Fruit fly (Drosophila melanogaster): Measurements from ENCODE around the gene CG5391.

CG5391 gene

dm6 chr3R:22358810-22359209 lies 24.9 kb upstream of the CG5391 start:
- no peak for TF ChIP-seq h (optimal IDR thresholded peaks at IDR 0.05)
- TF ChIP-seq ttk (optimal IDR thresholded peaks at IDR 0.05) = no peak
- TF ChIP-seq Myc (optimal IDR thresholded peaks at IDR 0.05) = no peak
- TF ChIP-seq Sin3A (optimal IDR thresholded peaks at IDR 0.05) = no peak
- no peak for TF ChIP-seq insv (optimal IDR thresholded peaks at IDR 0.05)
- no peak for TF ChIP-seq psq (optimal IDR thresholded peaks at IDR 0.05)

- TF ChIP-seq ttk (optimal IDR thresholded peaks at IDR 0.05) (no peak), psq (optimal IDR thresholded peaks at IDR 0.05) (no peak), Myc (optimal IDR thresholded peaks at IDR 0.05) (no peak), insv (optimal IDR thresholded peaks at IDR 0.05) (no peak), Sin3A (optimal IDR thresholded peaks at IDR 0.05) (no peak), h (optimal IDR thresholded peaks at IDR 0.05) (no peak)
Measured at dm6 chr3R:22357942-22358341, 24.0 kb upstream of the CG5391 start.

dm6 chr3R:22356464-22357410 lies 22.8 kb upstream of the CG5391 start, which contains the start of gene Sar1:
Gene Sar1, plus strand, starts transcription at chr3R:22356685.
- no peak for TF ChIP-seq psq (optimal IDR thresholded peaks at IDR 0.05)
- TF ChIP-seq Myc (optimal IDR thresholded peaks at IDR 0.05) = no peak
- no peak for TF ChIP-seq ttk (optimal IDR thresholded peaks at IDR 0.05)

- TF ChIP-seq Myc (optimal IDR thresholded peaks at IDR 0.05) = no peak
- TF ChIP-seq insv (optimal IDR thresholded peaks at IDR 0.05) = no peak
Measured at dm6 chr3R:22351396-22351795, 17.4 kb upstream of the CG5391 start, which contains the start of gene rdhB. Gene rdhB, plus strand, starts transcription at chr3R:22351696.

dm6 chr3R:22342708-22343107 lies 8.8 kb upstream of the CG5391 start:
- TF ChIP-seq Myc (optimal IDR thresholded peaks at IDR 0.05) = no peak
- no peak for TF ChIP-seq ttk (optimal IDR thresholded peaks at IDR 0.05)
- no peak for TF ChIP-seq psq (optimal IDR thresholded peaks at IDR 0.05)
- no peak for TF ChIP-seq Sin3A (optimal IDR thresholded peaks at IDR 0.05)
- TF ChIP-seq h (optimal IDR thresholded peaks at IDR 0.05) = no peak
- TF ChIP-seq insv (optimal IDR thresholded peaks at IDR 0.05) = no peak

dm6 chr3R:22342151-22342550 lies 8.2 kb upstream of the CG5391 start, which contains the start of gene CG5386:
Gene CG5386, minus strand, starts transcription at chr3R:22342251.
- TF ChIP-seq Myc (optimal IDR thresholded peaks at IDR 0.05) (no peak), Sin3A (optimal IDR thresholded peaks at IDR 0.05) (no peak), h (optimal IDR thresholded peaks at IDR 0.05) (no peak), ttk (optimal IDR thresholded peaks at IDR 0.05) (no peak), psq (optimal IDR thresholded peaks at IDR 0.05) (no peak), insv (optimal IDR thresholded peaks at IDR 0.05) (no peak)

- TF ChIP-seq insv (optimal IDR thresholded peaks at IDR 0.05) (no peak), Sin3A (optimal IDR thresholded peaks at IDR 0.05) (no peak), ttk (optimal IDR thresholded peaks at IDR 0.05) (no peak), Myc (optimal IDR thresholded peaks at IDR 0.05) (no peak), psq (optimal IDR thresholded peaks at IDR 0.05) (no peak), h (optimal IDR thresholded peaks at IDR 0.05) (no peak)
Measured at dm6 chr3R:22341652-22342051, 7.7 kb upstream of the CG5391 start.

- TF ChIP-seq insv (optimal IDR thresholded peaks at IDR 0.05) (no peak), Sin3A (optimal IDR thresholded peaks at IDR 0.05) (no peak), psq (optimal IDR thresholded peaks at IDR 0.05) (no peak), Myc (optimal IDR thresholded peaks at IDR 0.05) (no peak), h (optimal IDR thresholded peaks at IDR 0.05) (no peak), ttk (optimal IDR thresholded peaks at IDR 0.05) (no peak)
Measured at dm6 chr3R:22340207-22340606, 6.3 kb upstream of the CG5391 start, which contains the start of gene CG5388. Gene CG5388, minus strand, starts transcription at chr3R:22340307.

dm6 chr3R:22339510-22339909 lies 5.6 kb upstream of the CG5391 start:
- TF ChIP-seq Myc (optimal IDR thresholded peaks at IDR 0.05) (no peak), psq (optimal IDR thresholded peaks at IDR 0.05) (no peak), insv (optimal IDR thresholded peaks at IDR 0.05) (no peak), h (optimal IDR thresholded peaks at IDR 0.05) (no peak), ttk (optimal IDR thresholded peaks at IDR 0.05) (no peak), Sin3A (optimal IDR thresholded peaks at IDR 0.05) (no peak)

- no peak for TF ChIP-seq h (optimal IDR thresholded peaks at IDR 0.05)
- TF ChIP-seq Myc (optimal IDR thresholded peaks at IDR 0.05) = no peak
- TF ChIP-seq ttk (optimal IDR thresholded peaks at IDR 0.05) = no peak
- TF ChIP-seq insv (optimal IDR thresholded peaks at IDR 0.05) = no peak
- no peak for TF ChIP-seq psq (optimal IDR thresholded peaks at IDR 0.05)
- TF ChIP-seq Sin3A (optimal IDR thresholded peaks at IDR 0.05) = no peak
Measured at dm6 chr3R:22331691-22332090, 2.3 kb downstream of the CG5391 start, which contains the start of gene CG13862. Gene CG13862, plus strand, starts transcription at chr3R:22331991.

dm6 chr3R:22330512-22331119 lies 3.3 kb downstream of the CG5391 start, which contains the start of gene CG33721:
Gene CG33721, plus strand, starts transcription at chr3R:22331069.
- TF ChIP-seq h (optimal IDR thresholded peaks at IDR 0.05) = no peak
- TF ChIP-seq Sin3A (optimal IDR thresholded peaks at IDR 0.05) = no peak
- no peak for TF ChIP-seq Myc (optimal IDR thresholded peaks at IDR 0.05)
- no peak for TF ChIP-seq psq (optimal IDR thresholded peaks at IDR 0.05)
- TF ChIP-seq insv (optimal IDR thresholded peaks at IDR 0.05) = no peak
- TF ChIP-seq ttk (optimal IDR thresholded peaks at IDR 0.05) = no peak

dm6 chr3R:22328665-22329350 lies 5.1 kb downstream of the CG5391 start, which contains the start of gene CG7080:
Gene CG7080, plus strand, starts transcription at chr3R:22329300.
- TF ChIP-seq Myc (optimal IDR thresholded peaks at IDR 0.05) = no peak
- no peak for TF ChIP-seq psq (optimal IDR thresholded peaks at IDR 0.05)
